Fruit fly (Drosophila melanogaster): ENCODE results near the gene ppk.

- TF ChIP-seq cnc (optimal IDR thresholded peaks at IDR 0.05) (no peak), kay (GFP tag; ENCODE audit: borderline replicate concordance) (no peak), Clk (GFP tag; optimal IDR thresholded peaks at IDR 0.05) (no peak), CG14711 (tag; optimal IDR thresholded peaks at IDR 0.05) (no peak), CG12768 (GFP tag; optimal IDR thresholded peaks at IDR 0.05) (no peak), toe (GFP tag; optimal IDR thresholded peaks at IDR 0.05) (no peak), Crg-1 (GFP tag; optimal IDR thresholded peaks at IDR 0.05) (no peak), CG11617 (GFP tag; optimal IDR thresholded peaks at IDR 0.05) (no peak), tj (GFP tag; optimal IDR thresholded peaks at IDR 0.05) (no peak), CG33017 (tag; optimal IDR thresholded peaks at IDR 0.05) (no peak)
Observed at dm6 chr2L:14340964-14341363, 40.0 kb downstream of the ppk start.
